Worm (Caenorhabditis elegans) whole organism, L4/young adult: ENCODE results near the gene npr-32.

ENCODE experiments used
- W03F9.2 ChIP-seq: fragments of 150-350 bp; optimal IDR thresholded peaks from 2 replicates; lab custom pipeline; 2014; ENCODE audit warnings: missing biosample characterization, missing genetic modification characterization
- him-1 ChIP-seq: sonication (generic microtip); optimal IDR thresholded peaks from 2 replicates; lab custom pipeline; 2016; ENCODE audit warnings: missing genotype, missing genetic modification reagents, missing genetic modification characterization, missing compliant biosample characterization

ce11 chrIV:17233494-17233893 is 2.6 kb upstream of the npr-32 start:
- TF ChIP-seq him-1 (tag; lab: Kevin White, UChicago) (no peak), W03F9.2 (tag; lab: Kevin White, UChicago) (no peak)
